Worm (Caenorhabditis elegans): Measurements from ENCODE around the gene C48D5.3.

DNA sequence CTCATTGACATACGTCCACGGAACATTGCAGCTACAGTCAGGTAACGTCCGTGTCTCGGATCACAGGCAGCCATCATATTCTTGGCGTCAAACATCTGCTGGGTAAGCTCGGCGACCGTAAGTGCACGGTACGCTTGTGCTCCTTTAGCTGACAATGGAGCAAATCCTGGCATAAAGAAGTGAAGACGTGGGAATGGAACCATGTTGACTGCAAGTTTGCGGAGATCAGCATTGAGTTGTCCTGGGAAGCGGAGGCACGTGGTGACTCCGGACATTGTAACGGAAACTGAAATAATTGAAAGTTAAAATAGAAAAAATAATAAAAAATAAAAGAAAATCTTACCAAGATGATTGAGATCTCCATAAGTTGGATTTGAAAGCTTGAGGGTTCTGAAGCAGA, 42.0 kb downstream of the C48D5.3 start:
- TF ChIP-seq lin-15B (tag; optimal IDR thresholded peaks at IDR 0.05) (no peak), lin-39 (tag; optimal IDR thresholded peaks at IDR 0.05) (no peak), nhr-43 (tag; optimal IDR thresholded peaks at IDR 0.05; ENCODE audit: poor library complexity, severe bottlenecking) (no peak), ceh-28 (tag; optimal IDR thresholded peaks at IDR 0.05) (no peak), mdl-1 (tag; optimal IDR thresholded peaks at IDR 0.05) (no peak), fkh-10 (GFP tag; optimal IDR thresholded peaks at IDR 0.05) (no peak)

Data from whole organism, L3 larva.